Fruit fly (Drosophila melanogaster) whole organism, embryonic: Measurements from ENCODE around the gene CG13409.

Experiments used
- Awh ChIP-seq: fragments of 200-800 bp; sonication (Bioruptor generic); IDR thresholded peaks from 2 replicates; pipeline ENCODE4, ENCODE4 v1.3.6; 2022; ENCODE audit warnings: missing biosample characterization, missing genetic modification characterization
- CG10267 ChIP-seq: fragments of 200-800 bp; sonication (Bioruptor generic); optimal IDR thresholded peaks from 2 replicates; lab custom pipeline; 2018; ENCODE audit warnings: missing biosample characterization, mild to moderate bottlenecking, missing genetic modification characterization, moderate library complexity
- CG10274 ChIP-seq: fragments of 200-800 bp; sonication (Bioruptor generic); optimal IDR thresholded peaks from 3 replicates; lab custom pipeline; 2017; ENCODE audit warnings: missing biosample characterization, mild to moderate bottlenecking, missing genetic modification characterization
- CG10366 ChIP-seq: fragments of 200-800 bp; sonication (Bioruptor generic); IDR thresholded peaks from 2 replicates; pipeline ENCODE4 v1.3.6; 2022; ENCODE audit warnings: missing biosample characterization, missing genetic modification characterization
- CG13296 ChIP-seq: fragments of 200-800 bp; sonication (Bioruptor generic); optimal IDR thresholded peaks from 3 replicates; lab custom pipeline; 2018; ENCODE audit warnings: missing biosample characterization, mild to moderate bottlenecking, missing genetic modification characterization
- CG14050 ChIP-seq: fragments of 200-800 bp; sonication (Bioruptor generic); IDR thresholded peaks from 3 replicates; pipeline ENCODE4 v1.3.6; 2022; ENCODE audit warnings: missing biosample characterization, missing genetic modification characterization
- CG14860 ChIP-seq: fragments of 200-800 bp; sonication (Bioruptor generic); IDR thresholded peaks from 3 replicates; pipeline ENCODE4 v1.3.6; 2022; ENCODE audit warnings: missing biosample characterization, missing genetic modification characterization; ENCODE audit not compliant: partially characterized antibody
- CG15269 ChIP-seq: fragments of 200-800 bp; sonication (Bioruptor generic); optimal IDR thresholded peaks from 2 replicates; lab custom pipeline; 2018; ENCODE audit warnings: missing biosample characterization, mild to moderate bottlenecking, missing genetic modification characterization, moderate library complexity
- CG16815 ChIP-seq: fragments of 200-800 bp; sonication (Bioruptor generic); optimal IDR thresholded peaks from 3 replicates; lab custom pipeline; 2017; ENCODE audit warnings: missing biosample characterization, mild to moderate bottlenecking, missing genetic modification characterization
- CG17186 ChIP-seq: fragments of 200-800 bp; sonication (Bioruptor generic); optimal IDR thresholded peaks from 3 replicates; lab custom pipeline; 2017; ENCODE audit warnings: missing biosample characterization, missing genetic modification reagents, missing genetic modification characterization
- CG18476 ChIP-seq: fragments of 200-800 bp; sonication (Bioruptor generic); optimal IDR thresholded peaks from 2 replicates; lab custom pipeline; 2016; ENCODE audit warnings: missing biosample characterization, mild to moderate bottlenecking, missing genetic modification characterization
- CG2712 ChIP-seq: fragments of 200-800 bp; optimal IDR thresholded peaks from 3 replicates; lab custom pipeline; 2019; ENCODE audit warnings: missing biosample characterization, mild to moderate bottlenecking, missing genetic modification characterization, moderate library complexity
- CG30403 ChIP-seq: fragments of 200-800 bp; sonication (Bioruptor generic); optimal IDR thresholded peaks from 3 replicates; lab custom pipeline; 2016; ENCODE audit warnings: missing biosample characterization, missing genetic modification characterization
- CG5245 ChIP-seq: fragments of 200-800 bp; sonication (Bioruptor generic); optimal IDR thresholded peaks from 3 replicates; lab custom pipeline; 2016; ENCODE audit warnings: missing biosample characterization, missing genetic modification characterization
- CG6175 ChIP-seq: fragments of 200-800 bp; sonication (Bioruptor generic); IDR thresholded peaks from 3 replicates; pipeline ENCODE4 v1.3.6; 2022; ENCODE audit warnings: missing biosample characterization, missing genetic modification characterization
- CG6272 ChIP-seq: fragments of 200-800 bp; sonication (Bioruptor generic); IDR thresholded peaks from 2 replicates; pipeline ENCODE4 v1.3.6; 2022; ENCODE audit warnings: missing biosample characterization, missing genetic modification characterization
- CG8765 ChIP-seq: fragments of 200-800 bp; sonication (Bioruptor generic); IDR thresholded peaks from 2 replicates; pipeline ENCODE4 v1.3.6; 2022; ENCODE audit warnings: missing biosample characterization, missing genetic modification characterization
- CG9609 ChIP-seq: fragments of 200-800 bp; sonication (Bioruptor generic); optimal IDR thresholded peaks from 3 replicates; lab custom pipeline; 2016; ENCODE audit warnings: missing biosample characterization, missing genetic modification characterization
- CG9876 ChIP-seq: fragments of 200-800 bp; sonication (Bioruptor generic); optimal IDR thresholded peaks from 2 replicates; lab custom pipeline; 2016; ENCODE audit warnings: missing biosample characterization, missing genetic modification characterization
- D19A ChIP-seq: fragments of 200-800 bp; optimal IDR thresholded peaks from 3 replicates; lab custom pipeline; 2019; ENCODE audit warnings: missing biosample characterization, mild to moderate bottlenecking, missing genetic modification characterization, moderate library complexity
- D19B ChIP-seq: fragments of 200-800 bp; sonication (Bioruptor generic); optimal IDR thresholded peaks from 2 replicates; lab custom pipeline; 2017; ENCODE audit warnings: missing biosample characterization, mild to moderate bottlenecking, missing genetic modification characterization
- Gug ChIP-seq: fragments of 200-800 bp; sonication (Bioruptor generic); IDR thresholded peaks from 4 replicates; pipeline ENCODE4 v1.3.6; 2022; ENCODE audit warnings: missing biosample characterization, missing genetic modification characterization
- Hmr ChIP-seq: fragments of 200-800 bp; sonication (Bioruptor generic); optimal IDR thresholded peaks from 3 replicates; lab custom pipeline; 2017; ENCODE audit warnings: mild to moderate bottlenecking, missing biosample characterization, missing genetic modification reagents, missing genetic modification characterization
- Hr3 ChIP-seq: fragments of 200-800 bp; sonication (Bioruptor generic); optimal IDR thresholded peaks from 3 replicates; lab custom pipeline; 2016; ENCODE audit warnings: missing biosample characterization, missing genetic modification characterization
- Lhr ChIP-seq: fragments of 200-800 bp; sonication (Bioruptor generic); optimal IDR thresholded peaks from 3 replicates; lab custom pipeline; 2017; ENCODE audit warnings: mild to moderate bottlenecking, missing biosample characterization, missing genetic modification reagents, missing genetic modification characterization
- Myb ChIP-seq: fragments of 200-800 bp; sonication (Bioruptor generic); optimal IDR thresholded peaks from 2 replicates; lab custom pipeline; 2016; ENCODE audit warnings: missing biosample characterization, missing genetic modification characterization
- Neu2 ChIP-seq: fragments of 200-800 bp; sonication (Bioruptor generic); optimal IDR thresholded peaks from 3 replicates; lab custom pipeline; 2016; ENCODE audit warnings: missing biosample characterization, missing genetic modification characterization, borderline replicate concordance
- Side ChIP-seq: fragments of 200-800 bp; sonication (Bioruptor generic); optimal IDR thresholded peaks from 2 replicates; lab custom pipeline; 2016; ENCODE audit warnings: missing biosample characterization, missing genetic modification characterization
- Sox102F ChIP-seq: fragments of 200-800 bp; sonication (Bioruptor generic); optimal IDR thresholded peaks from 2 replicates; lab custom pipeline; 2018; ENCODE audit warnings: missing biosample characterization, mild to moderate bottlenecking, missing genetic modification characterization, moderate library complexity
- Vsx1 ChIP-seq: fragments of 200-800 bp; sonication (Bioruptor generic); optimal IDR thresholded peaks from 2 replicates; lab custom pipeline; 2017; ENCODE audit warnings: missing biosample characterization, mild to moderate bottlenecking, missing genetic modification characterization, missing genetic modification reagents
- aop ChIP-seq: fragments of 200-800 bp; sonication (Bioruptor generic); IDR thresholded peaks from 2 replicates; pipeline ENCODE4 v1.3.6; 2022; ENCODE audit warnings: missing biosample characterization, missing genetic modification characterization
- ato ChIP-seq: fragments of 200-800 bp; sonication (Bioruptor generic); IDR thresholded peaks from 2 replicates; pipeline ENCODE4 v1.3.6; 2022; ENCODE audit warnings: missing biosample characterization, missing genetic modification characterization; ENCODE audit not compliant: partially characterized antibody
- bbx ChIP-seq: fragments of 200-800 bp; sonication (Bioruptor generic); IDR thresholded peaks from 2 replicates; pipeline ENCODE4 v1.3.6; 2022; ENCODE audit warnings: missing biosample characterization, missing genetic modification characterization; ENCODE audit not compliant: partially characterized antibody
- btn ChIP-seq: fragments of 200-800 bp; sonication (Bioruptor generic); optimal IDR thresholded peaks from 2 replicates; lab custom pipeline; 2016; ENCODE audit warnings: missing biosample characterization, missing genetic modification characterization
- cwo ChIP-seq: fragments of 200-800 bp; sonication (Bioruptor generic); optimal IDR thresholded peaks from 3 replicates; lab custom pipeline; 2017; ENCODE audit warnings: missing biosample characterization, missing genetic modification characterization, mild to moderate bottlenecking, moderate library complexity, missing genetic modification reagents
- ewg ChIP-seq: fragments of 200-800 bp; sonication (Bioruptor generic); optimal IDR thresholded peaks from 3 replicates; lab custom pipeline; 2017; ENCODE audit warnings: mild to moderate bottlenecking, missing biosample characterization, missing genetic modification reagents, missing genetic modification characterization
- eyg ChIP-seq: fragments of 200-800 bp; sonication (Bioruptor generic); optimal IDR thresholded peaks from 3 replicates; lab custom pipeline; 2016; ENCODE audit warnings: missing biosample characterization, missing genetic modification characterization
- gce ChIP-seq: fragments of 200-800 bp; sonication (Bioruptor generic); IDR thresholded peaks from 3 replicates; pipeline ENCODE4 v1.3.6; 2022; ENCODE audit warnings: missing biosample characterization, missing genetic modification characterization
- gem ChIP-seq: fragments of 200-800 bp; sonication (Bioruptor generic); optimal IDR thresholded peaks from 2 replicates; lab custom pipeline; 2019; ENCODE audit warnings: missing biosample characterization, mild to moderate bottlenecking, missing genetic modification characterization, moderate library complexity
- insv ChIP-seq, 2 experiments: fragments of 200-800 bp; sonication (Bioruptor generic); optimal IDR thresholded peaks; 3 replicates each; lab custom pipeline; 2016 to 2018; ENCODE audit warnings: missing biosample characterization in 2 of 2, missing genetic modification characterization in 2 of 2
- jumu ChIP-seq: fragments of 200-800 bp; sonication (Bioruptor generic); optimal IDR thresholded peaks from 3 replicates; lab custom pipeline; 2016; ENCODE audit warnings: missing biosample characterization, missing genetic modification characterization
- luna ChIP-seq: fragments of 200-800 bp; sonication (Bioruptor generic); optimal IDR thresholded peaks from 2 replicates; lab custom pipeline; 2016; ENCODE audit warnings: missing biosample characterization, missing genetic modification characterization
- pb ChIP-seq: fragments of 200-800 bp; sonication (Bioruptor generic); optimal IDR thresholded peaks from 3 replicates; lab custom pipeline; 2016; ENCODE audit warnings: missing biosample characterization, missing genetic modification characterization
- peb ChIP-seq: fragments of 200-800 bp; sonication (Bioruptor generic); IDR thresholded peaks from 2 replicates; pipeline ENCODE4 v1.3.6; 2022; ENCODE audit warnings: missing biosample characterization, missing genetic modification characterization
- pum ChIP-seq: fragments of 200-800 bp; sonication (Bioruptor generic); optimal IDR thresholded peaks from 2 replicates; lab custom pipeline; 2016; ENCODE audit warnings: missing biosample characterization, missing genetic modification characterization
- run ChIP-seq: fragments of 200-800 bp; sonication (Bioruptor generic); optimal IDR thresholded peaks from 3 replicates; lab custom pipeline; 2018; ENCODE audit warnings: missing biosample characterization, mild to moderate bottlenecking, missing genetic modification characterization
- sens-2 ChIP-seq: fragments of 200-800 bp; sonication (Bioruptor generic); IDR thresholded peaks from 2 replicates; pipeline ENCODE4 v1.3.6; 2022; ENCODE audit warnings: missing biosample characterization, missing genetic modification characterization
- tap ChIP-seq: fragments of 200-800 bp; optimal IDR thresholded peaks from 3 replicates; lab custom pipeline; 2019; ENCODE audit warnings: missing biosample characterization, mild to moderate bottlenecking, missing genetic modification characterization, moderate library complexity
- tin ChIP-seq: fragments of 200-800 bp; sonication (Bioruptor generic); optimal IDR thresholded peaks from 3 replicates; lab custom pipeline; 2016; ENCODE audit warnings: missing biosample characterization, missing genetic modification characterization
- vnd ChIP-seq: fragments of 200-800 bp; sonication (Bioruptor generic); IDR thresholded peaks from 3 replicates; pipeline ENCODE4 v1.3.6; 2022; ENCODE audit warnings: missing biosample characterization, missing genetic modification characterization; ENCODE audit not compliant: partially characterized antibody

The CG13409 gene

dm6 chr3R:22023041-22023626 lies 8.6 kb downstream of the CG13409 start, which contains the start of the genes Mitofilin and mRpL35 (continued):
- peak; percentile 47 for TF ChIP-seq gem (tag; lab: Kevin White, UChicago)
- TF ChIP-seq Hmr (GFP tag; lab: Kevin White, UChicago), result peak; percentile 21
- no peak for TF ChIP-seq tap
- TF ChIP-seq sens-2 (GFP tag; lab: Robert Waterston, UW), result no peak
- TF ChIP-seq CG30403 (GFP tag; lab: Kevin White, UChicago), result peak; percentile 63
- no peak for TF ChIP-seq CG5245 (GFP tag; lab: Kevin White, UChicago)
- peak; percentile 56 for TF ChIP-seq luna (GFP tag; lab: Kevin White, UChicago)
- TF ChIP-seq Lhr (GFP tag; lab: Kevin White, UChicago), result peak; percentile 30
- peak; percentile 45 for TF ChIP-seq ato (GFP tag; lab: Robert Waterston, UW)
- TF ChIP-seq CG14860, result peak; percentile 42; the same call in 1 of the 3 replicates
- TF ChIP-seq CG17186, result peak; percentile 2
- TF ChIP-seq Side (GFP tag; lab: Kevin White, UChicago), result peak; percentile 32
- TF ChIP-seq ewg (GFP tag; lab: Kevin White, UChicago), result peak; percentile 80
- no peak for TF ChIP-seq CG14050
- no peak for TF ChIP-seq eyg (GFP tag; lab: Kevin White, UChicago)
- no peak for TF ChIP-seq CG18476 (GFP tag; lab: Kevin White, UChicago)
- peak; percentile 63 for TF ChIP-seq vnd
- TF ChIP-seq CG10366 (GFP tag; lab: Robert Waterston, UW), result no peak
- no peak for TF ChIP-seq gce (GFP tag; lab: Robert Waterston, UW)
- no peak for TF ChIP-seq CG15269
- peak; percentile 9 for TF ChIP-seq Hr3 (GFP tag; lab: Kevin White, UChicago)
- TF ChIP-seq bbx (GFP tag; lab: Robert Waterston, UW), result peak; percentile 53
- peak; percentile 94 for TF ChIP-seq Vsx1 (GFP tag; lab: Kevin White, UChicago)
- TF ChIP-seq CG16815 (GFP tag; lab: Kevin White, UChicago), result peak; percentile 8
- no peak for TF ChIP-seq peb (GFP tag; lab: Robert Waterston, UW)
- TF ChIP-seq Gug (GFP tag; lab: Robert Waterston, UW), result peak; percentile 24; the same call in 2 of the 4 replicates
- TF ChIP-seq tin (GFP tag; lab: Kevin White, UChicago), result peak; percentile 9
- no peak for TF ChIP-seq Awh (GFP tag; lab: Robert Waterston, UW)
- TF ChIP-seq aop (GFP tag; lab: Robert Waterston, UW), result no peak
- TF ChIP-seq CG2712 (tag; lab: Kevin White, UChicago), result peak; percentile 32
- peak; percentile 51 for TF ChIP-seq pb (GFP tag; lab: Kevin White, UChicago)
- TF ChIP-seq cwo (GFP tag; lab: Kevin White, UChicago), result no peak
- TF ChIP-seq CG8765 (GFP tag; lab: Robert Waterston, UW), result peak; percentile 19; the same call in 1 of the 2 replicates
- peak in 1 of 2 experiments; percentile 25 for TF ChIP-seq insv (GFP tag; optimal IDR thresholded peaks at IDR 0.05; lab: Kevin White, UChicago)
- peak; percentile 34 for TF ChIP-seq Myb
- no peak for TF ChIP-seq D19B (GFP tag; lab: Kevin White, UChicago)
- TF ChIP-seq run, result no peak
- TF ChIP-seq btn (GFP tag; lab: Kevin White, UChicago), result no peak
- no peak for TF ChIP-seq D19A (tag; lab: Kevin White, UChicago)
- no peak for TF ChIP-seq Neu2
- TF ChIP-seq jumu (GFP tag; lab: Kevin White, UChicago), result peak; percentile 60
- peak; percentile 36 for TF ChIP-seq CG10267
- TF ChIP-seq Sox102F, result no peak
- TF ChIP-seq CG6272, result no peak; the same call in 1 of the 2 replicates
- TF ChIP-seq pum (GFP tag; lab: Kevin White, UChicago), result peak; percentile 55
- TF ChIP-seq CG10274 (GFP tag; lab: Kevin White, UChicago), result no peak
- no peak for TF ChIP-seq CG13296 (GFP tag; lab: Kevin White, UChicago)
- TF ChIP-seq CG6175 (GFP tag; lab: Robert Waterston, UW), result no peak
- TF ChIP-seq CG9609 (GFP tag; lab: Kevin White, UChicago), result peak; percentile 68
- peak; percentile 43 for TF ChIP-seq CG9876 (GFP tag; lab: Kevin White, UChicago)
